Worm (Caenorhabditis elegans) whole organism, late embryonic: ENCODE results near the gene F08F3.6.

Source experiments
- F13H6.1 ChIP-seq: sonication (generic microtip); optimal IDR thresholded peaks from 2 replicates; lab custom pipeline; 2016; ENCODE audit warnings: missing genetic modification characterization, missing compliant biosample characterization
- K09A11.1 ChIP-seq: sonication (generic microtip); optimal IDR thresholded peaks from 2 replicates; lab custom pipeline; 2017; ENCODE audit warnings: antibody characterized with exemption, mild to moderate bottlenecking, missing genetic modification characterization, missing compliant biosample characterization; ENCODE audit not compliant: insufficient read depth
- T23F11.4 ChIP-seq: fragments of 200-800 bp; sonication (Bioruptor generic); optimal IDR thresholded peaks from 2 replicates; lab custom pipeline; 2018; ENCODE audit warnings: mild to moderate bottlenecking, missing genetic modification characterization, missing compliant biosample characterization
- ahr-1 ChIP-seq: sonication (generic microtip); optimal IDR thresholded peaks from 2 replicates; lab custom pipeline; 2016; ENCODE audit warnings: missing genetic modification characterization, missing compliant biosample characterization
- ceh-14 ChIP-seq: sonication (generic microtip); optimal IDR thresholded peaks from 2 replicates; lab custom pipeline; 2016; ENCODE audit warnings: missing genotype, missing genetic modification characterization, missing compliant biosample characterization
- ceh-22 ChIP-seq: sonication (generic microtip); optimal IDR thresholded peaks from 2 replicates; lab custom pipeline; 2017; ENCODE audit warnings: missing biosample characterization, missing genetic modification characterization
- ceh-48 ChIP-seq: sonication (generic microtip); optimal IDR thresholded peaks from 2 replicates; lab custom pipeline; 2016; ENCODE audit warnings: missing genetic modification characterization, inconsistent platforms, missing compliant biosample characterization
- ceh-6 ChIP-seq: fragments of 200-800 bp; sonication (Bioruptor generic); optimal IDR thresholded peaks from 2 replicates; lab custom pipeline; 2018; ENCODE audit warnings: mild to moderate bottlenecking, missing genetic modification characterization, missing compliant biosample characterization
- dve-1 ChIP-seq: sonication (generic microtip); optimal IDR thresholded peaks from 2 replicates; lab custom pipeline; 2017; ENCODE audit warnings: antibody characterized with exemption, mild to moderate bottlenecking, missing genetic modification characterization, missing compliant biosample characterization
- elt-2 ChIP-seq: sonication (generic microtip); optimal IDR thresholded peaks from 2 replicates; lab custom pipeline; 2016; ENCODE audit warnings: missing genetic modification reagents, missing genetic modification characterization, missing compliant biosample characterization
- ets-4 ChIP-seq: sonication (generic microtip); optimal IDR thresholded peaks from 2 replicates; lab custom pipeline; 2016; ENCODE audit warnings: missing genetic modification characterization, missing compliant biosample characterization
- eyg-1 ChIP-seq: sonication (generic microtip); optimal IDR thresholded peaks from 2 replicates; lab custom pipeline; 2016; ENCODE audit warnings: missing genotype, missing genetic modification characterization, missing compliant biosample characterization
- fax-1 ChIP-seq: sonication (generic microtip); optimal IDR thresholded peaks from 2 replicates; lab custom pipeline; 2016; ENCODE audit warnings: missing genotype, missing genetic modification characterization, missing compliant biosample characterization
- fkh-10 ChIP-seq: fragments of 150-350 bp; optimal IDR thresholded peaks from 2 replicates; lab custom pipeline; 2014; ENCODE audit warnings: missing biosample characterization, missing genetic modification reagents, missing genetic modification characterization
- hlh-13 ChIP-seq: fragments of 200-800 bp; sonication (Bioruptor generic); optimal IDR thresholded peaks from 2 replicates; lab custom pipeline; 2018; ENCODE audit warnings: mild to moderate bottlenecking, missing genetic modification characterization, missing compliant biosample characterization
- hlh-15 ChIP-seq: sonication (generic microtip); optimal IDR thresholded peaks from 2 replicates; lab custom pipeline; 2016; ENCODE audit warnings: missing genetic modification characterization, missing compliant biosample characterization
- hlh-30 ChIP-seq: sonication (generic microtip); optimal IDR thresholded peaks from 2 replicates; lab custom pipeline; 2017; ENCODE audit warnings: antibody characterized with exemption, missing genetic modification characterization, missing compliant biosample characterization; ENCODE audit not compliant: insufficient read depth
- hlh-8 ChIP-seq: sonication (generic microtip); optimal IDR thresholded peaks from 2 replicates; lab custom pipeline; 2016; ENCODE audit warnings: missing genotype, missing genetic modification characterization, missing compliant biosample characterization
- lin-11 ChIP-seq: fragments of 200-800 bp; sonication (Bioruptor generic); optimal IDR thresholded peaks from 2 replicates; lab custom pipeline; 2018; ENCODE audit warnings: mild to moderate bottlenecking, missing genetic modification characterization, missing compliant biosample characterization
- pax-1 ChIP-seq: fragments of 150-350 bp; optimal IDR thresholded peaks from 2 replicates; lab custom pipeline; 2014; ENCODE audit warnings: missing biosample characterization, missing genetic modification characterization
- pros-1 ChIP-seq: fragments of 150-350 bp; optimal IDR thresholded peaks from 2 replicates; lab custom pipeline; 2014; ENCODE audit warnings: missing biosample characterization, missing genetic modification reagents, missing genetic modification characterization
- ref-2 ChIP-seq: sonication (generic microtip); optimal IDR thresholded peaks from 2 replicates; lab custom pipeline; 2016; ENCODE audit warnings: missing genetic modification characterization, missing compliant biosample characterization
- rnt-1 ChIP-seq: sonication (generic microtip); optimal IDR thresholded peaks from 2 replicates; lab custom pipeline; 2016; ENCODE audit warnings: missing genetic modification characterization, missing compliant biosample characterization
- sox-2 ChIP-seq: fragments of 200-800 bp; sonication (Bioruptor generic); IDR thresholded peaks from 2 replicates; pipeline ENCODE4 v1.3.6; 2022; ENCODE audit warnings: missing genetic modification reagents, missing genetic modification characterization, missing compliant biosample characterization
- sox-4 ChIP-seq: sonication (generic microtip); optimal IDR thresholded peaks from 2 replicates; lab custom pipeline; 2017; ENCODE audit warnings: mild to moderate bottlenecking, missing genetic modification characterization, inconsistent platforms, missing compliant biosample characterization
- tbx-7 ChIP-seq: sonication (generic microtip); optimal IDR thresholded peaks from 2 replicates; lab custom pipeline; 2016; ENCODE audit warnings: missing genotype, missing genetic modification characterization, missing compliant biosample characterization
- unc-3 ChIP-seq, 2 experiments: fragments of 200-800 bp in 1 of 2; sonication (Bioruptor generic) in 1 of 2; sonication (generic microtip) in 1 of 2; conservative IDR thresholded peaks in 1 of 2; optimal IDR thresholded peaks in 1 of 2; 2 replicates each; pipeline versions ENCODE4 v1.3.6 to Lab custom; 2016 to 2022; ENCODE audit warnings: missing compliant biosample characterization in 2 of 2, missing genetic modification characterization in 2 of 2, missing genetic modification reagents in 1 of 2
- unc-42 ChIP-seq: sonication (generic microtip); optimal IDR thresholded peaks from 2 replicates; lab custom pipeline; 2016; ENCODE audit warnings: missing genotype, missing genetic modification characterization, missing compliant biosample characterization
- unc-55 ChIP-seq: sonication (generic microtip); optimal IDR thresholded peaks from 2 replicates; lab custom pipeline; 2017; ENCODE audit warnings: missing biosample characterization, missing genetic modification reagents, missing genetic modification characterization
- ztf-16 ChIP-seq: sonication (generic microtip); optimal IDR thresholded peaks from 2 replicates; lab custom pipeline; 2017; ENCODE audit warnings: missing genetic modification characterization, missing compliant biosample characterization

The F08F3.6 gene

ce11 chrV:5408921-5409320 is 10.9 kb downstream of the F08F3.6 start:
- peak; percentile 94 for TF ChIP-seq unc-55 (GFP tag; lab: Kevin White, UChicago)
- no peak for TF ChIP-seq ref-2 (tag; lab: Kevin White, UChicago)
- no peak for TF ChIP-seq lin-11 (tag; lab: Kevin White, UChicago)
- TF ChIP-seq sox-2 (GFP tag; lab: Robert Waterston, UW) = no peak

- TF ChIP-seq unc-3 (GFP tag; conservative IDR thresholded peaks at IDR 0.05; lab: Robert Waterston, UW) (no peak), unc-3 (tag; optimal IDR thresholded peaks at IDR 0.05; lab: Kevin White, UChicago) (no peak), hlh-30 (no peak), unc-55 (GFP tag; lab: Kevin White, UChicago) (no peak), fkh-10 (GFP tag; lab: Kevin White, UChicago) (no peak), sox-2 (GFP tag; lab: Robert Waterston, UW) (no peak), fax-1 (tag; lab: Kevin White, UChicago) (no peak)
These were observed 11.6 kb downstream of the F08F3.6 start, which contains the start of gene C25A6.1 for ce11 chrV:5408223-5408622. Gene C25A6.1 (plus strand): TSS chrV:5408523.

- no peak for TF ChIP-seq ets-4 (tag; lab: Kevin White, UChicago)
- no peak for TF ChIP-seq rnt-1
- no peak for TF ChIP-seq T23F11.4
- TF ChIP-seq sox-4 (tag; lab: Kevin White, UChicago) = no peak
- no peak for TF ChIP-seq ceh-6
- no peak for TF ChIP-seq pax-1
- TF ChIP-seq ceh-22 = no peak
- no peak for TF ChIP-seq ceh-14
- no peak for TF ChIP-seq tbx-7 (tag; lab: Kevin White, UChicago)
- no peak for TF ChIP-seq ahr-1 (tag; lab: Kevin White, UChicago)
- no peak for TF ChIP-seq dve-1 (tag; lab: Kevin White, UChicago)
- no peak for TF ChIP-seq K09A11.1 (tag; lab: Kevin White, UChicago)
- no peak for TF ChIP-seq eyg-1
- no peak for TF ChIP-seq sox-2 (GFP tag; lab: Robert Waterston, UW)
- TF ChIP-seq hlh-13 (GFP tag; lab: Kevin White, UChicago) = no peak
- no peak for TF ChIP-seq pros-1 (tag; lab: Kevin White, UChicago)
- no peak for TF ChIP-seq ref-2 (tag; lab: Kevin White, UChicago)
- no peak for TF ChIP-seq fax-1 (tag; lab: Kevin White, UChicago)
- no peak for TF ChIP-seq ztf-16 (tag; lab: Kevin White, UChicago)
These were observed 14.8 kb downstream of the F08F3.6 start, which contains the start of gene dmsr-7 for ce11 chrV:5405053-5405452. Gene dmsr-7 (plus strand): TSS chrV:5405353.

- TF ChIP-seq fkh-10 (GFP tag; lab: Kevin White, UChicago) = no peak
- TF ChIP-seq unc-42 (tag; lab: Kevin White, UChicago) = peak; percentile 26
- no peak for TF ChIP-seq hlh-8
- TF ChIP-seq unc-3 (GFP tag; conservative IDR thresholded peaks at IDR 0.05; lab: Robert Waterston, UW) = peak; percentile 83
- peak; percentile 84 for TF ChIP-seq unc-3 (tag; optimal IDR thresholded peaks at IDR 0.05; lab: Kevin White, UChicago)
- TF ChIP-seq ceh-48 (tag; lab: Kevin White, UChicago) = no peak
- no peak for TF ChIP-seq hlh-15 (tag; lab: Kevin White, UChicago)
- no peak for TF ChIP-seq fax-1 (tag; lab: Kevin White, UChicago)
- TF ChIP-seq ceh-14 = no peak
These were observed 15.9 kb downstream of the F08F3.6 start for ce11 chrV:5403938-5404337.

ce11 chrV:5392993-5393628 is 26.8 kb downstream of the F08F3.6 start, which contains the start of gene C35A11.4:
Gene C35A11.4 (minus strand): TSS chrV:5393148.
- TF ChIP-seq elt-2 (tag; lab: Kevin White, UChicago) (peak; percentile 43), F13H6.1 (no peak)
